Worm (Caenorhabditis elegans): ENCODE data around the gene cpg-4.

- TF ChIP-seq fos-1 (tag; optimal IDR thresholded peaks at IDR 0.05) (no peak), nhr-12 (tag; optimal IDR thresholded peaks at IDR 0.05) (no peak), gmeb-1 (tag; optimal IDR thresholded peaks at IDR 0.05) (no peak), ztf-11 (tag; optimal IDR thresholded peaks at IDR 0.05) (no peak), unc-39 (tag; optimal IDR thresholded peaks at IDR 0.05) (no peak), alr-1 (tag; optimal IDR thresholded peaks at IDR 0.05) (no peak), F13H6.1 (tag; optimal IDR thresholded peaks at IDR 0.05) (peak; percentile 5), lsy-2 (tag; optimal IDR thresholded peaks at IDR 0.05) (no peak), nhr-11 (tag; optimal IDR thresholded peaks at IDR 0.05) (no peak), lin-11 (tag; optimal IDR thresholded peaks at IDR 0.05) (no peak), nhr-129 (tag; optimal IDR thresholded peaks at IDR 0.05) (peak; percentile 24), egl-27 (tag; optimal IDR thresholded peaks at IDR 0.05) (no peak), mdl-1 (tag; optimal IDR thresholded peaks at IDR 0.05) (no peak)
These were observed 34.7 kb upstream of the cpg-4 start, which contains the start of gene mcp-1 for ce11 chrV:5961516-5961915.

Measured in whole organism, L2 larva.